Worm (Caenorhabditis elegans): Measurements from ENCODE around the gene F10E9.12.
A peak's percentile ranks its signal among the peaks of the same experiment; 100 is the strongest.

F10E9.12 gene

ce11 chrIII:8293260-8293659 lies 31.1 kb upstream of the F10E9.12 start:
- TF ChIP-seq lsy-12 (tag; optimal IDR thresholded peaks at IDR 0.05) (no peak), elt-2 (tag; optimal IDR thresholded peaks at IDR 0.05) (peak; percentile 13)

DNA sequence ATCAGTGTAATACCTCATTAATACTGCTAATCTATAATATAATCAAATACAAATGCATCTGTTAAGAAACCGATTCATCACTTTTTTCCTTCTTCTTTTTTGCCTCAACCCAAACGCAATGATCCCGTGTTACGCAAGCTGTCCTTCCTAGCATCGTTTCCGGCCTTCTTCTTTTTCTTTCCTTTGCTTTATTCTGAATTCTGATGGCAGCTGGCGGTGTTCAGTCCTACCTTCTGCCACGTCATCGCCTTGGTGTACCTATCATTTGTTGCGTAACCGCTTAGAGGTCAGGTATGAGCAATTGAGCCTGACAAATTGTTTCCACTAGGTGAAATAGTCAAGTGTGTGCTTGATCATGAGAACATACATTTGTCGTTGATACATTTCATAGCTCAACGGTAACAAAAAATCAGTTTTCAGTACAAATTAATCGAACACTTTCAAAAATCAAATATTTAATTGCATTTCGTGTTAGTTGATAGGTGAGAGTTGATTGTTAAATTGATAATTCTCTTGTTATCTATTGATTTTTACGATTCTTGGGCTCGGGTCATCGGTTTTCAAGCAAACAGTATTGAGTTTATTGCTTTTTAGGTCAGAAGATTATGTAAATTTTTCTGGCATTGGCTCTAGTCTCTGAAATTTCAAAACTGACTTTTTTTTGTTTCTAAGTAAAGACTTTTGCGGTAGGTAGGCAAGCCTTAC lies 26.0 kb upstream of the F10E9.12 start:
- TF ChIP-seq tbx-2 (tag; optimal IDR thresholded peaks at IDR 0.05), result no peak
- no peak for TF ChIP-seq fkh-2 (tag; optimal IDR thresholded peaks at IDR 0.05)
- peak; percentile 58 for TF ChIP-seq elt-2 (tag; optimal IDR thresholded peaks at IDR 0.05)
- no peak for TF ChIP-seq fkh-10 (GFP tag; optimal IDR thresholded peaks at IDR 0.05)
- TF ChIP-seq mdl-1 (tag; optimal IDR thresholded peaks at IDR 0.05), result no peak
- TF ChIP-seq nhr-77 (tag; optimal IDR thresholded peaks at IDR 0.05), result no peak
- TF ChIP-seq lin-39 (tag; optimal IDR thresholded peaks at IDR 0.05), result peak; percentile 20
- TF ChIP-seq unc-39 (tag; optimal IDR thresholded peaks at IDR 0.05), result no peak
- no peak for TF ChIP-seq nhr-25 (tag; optimal IDR thresholded peaks at IDR 0.05)
- TF ChIP-seq aly-2 (tag; optimal IDR thresholded peaks at IDR 0.05), result no peak
- TF ChIP-seq ceh-9 (tag; optimal IDR thresholded peaks at IDR 0.05), result no peak

ce11 chrIII:8299078-8299587 lies 25.2 kb upstream of the F10E9.12 start:
- TF ChIP-seq fkh-10 (GFP tag; optimal IDR thresholded peaks at IDR 0.05), result no peak
- no peak for TF ChIP-seq nfya-1 (tag; optimal IDR thresholded peaks at IDR 0.05; ENCODE audit: insufficient read depth)
- no peak for TF ChIP-seq daf-12 (tag; optimal IDR thresholded peaks at IDR 0.05)
- TF ChIP-seq lin-39 (tag; optimal IDR thresholded peaks at IDR 0.05), result no peak
- TF ChIP-seq fos-1 (tag; optimal IDR thresholded peaks at IDR 0.05), result no peak
- TF ChIP-seq elt-1 (tag; optimal IDR thresholded peaks at IDR 0.05), result no peak
- TF ChIP-seq nhr-12 (tag; optimal IDR thresholded peaks at IDR 0.05), result no peak
- TF ChIP-seq fkh-2 (tag; optimal IDR thresholded peaks at IDR 0.05), result no peak
- TF ChIP-seq nhr-67 (tag; optimal IDR thresholded peaks at IDR 0.05), result no peak
- TF ChIP-seq mdl-1 (tag; optimal IDR thresholded peaks at IDR 0.05), result no peak
- TF ChIP-seq egl-27 (tag; optimal IDR thresholded peaks at IDR 0.05), result no peak
- no peak for TF ChIP-seq ceh-82 (tag; optimal IDR thresholded peaks at IDR 0.05)
- TF ChIP-seq eor-1 (tag; optimal IDR thresholded peaks at IDR 0.05), result no peak
- no peak for TF ChIP-seq ceh-28 (tag; optimal IDR thresholded peaks at IDR 0.05)
- no peak for TF ChIP-seq nhr-43 (tag; optimal IDR thresholded peaks at IDR 0.05; ENCODE audit: poor library complexity, severe bottlenecking)
- TF ChIP-seq egl-5 (tag; optimal IDR thresholded peaks at IDR 0.05), result no peak
- no peak for TF ChIP-seq nhr-25 (tag; optimal IDR thresholded peaks at IDR 0.05)
- no peak for TF ChIP-seq nhr-77 (tag; optimal IDR thresholded peaks at IDR 0.05)
- no peak for TF ChIP-seq jun-1 (tag; optimal IDR thresholded peaks at IDR 0.05)
- TF ChIP-seq nhr-237 (tag; optimal IDR thresholded peaks at IDR 0.05), result no peak

- TF ChIP-seq pha-4 (tag; optimal IDR thresholded peaks at IDR 0.05) (peak; percentile 43), snpc-4 (tag; optimal IDR thresholded peaks at IDR 0.05) (no peak), elt-3 (tag; optimal IDR thresholded peaks at IDR 0.05) (no peak), ZK546.5 (tag; optimal IDR thresholded peaks at IDR 0.05) (no peak), lsy-12 (tag; optimal IDR thresholded peaks at IDR 0.05) (no peak), elt-2 (tag; optimal IDR thresholded peaks at IDR 0.05) (peak; percentile 76), nhr-237 (tag; optimal IDR thresholded peaks at IDR 0.05) (no peak), nhr-67 (tag; optimal IDR thresholded peaks at IDR 0.05) (no peak), ama-1 (optimal IDR thresholded peaks at IDR 0.05) (no peak), pqm-1 (tag; optimal IDR thresholded peaks at IDR 0.05) (peak; percentile 14)
Observed at ce11 chrIII:8299734-8300133, 24.6 kb upstream of the F10E9.12 start.

DNA sequence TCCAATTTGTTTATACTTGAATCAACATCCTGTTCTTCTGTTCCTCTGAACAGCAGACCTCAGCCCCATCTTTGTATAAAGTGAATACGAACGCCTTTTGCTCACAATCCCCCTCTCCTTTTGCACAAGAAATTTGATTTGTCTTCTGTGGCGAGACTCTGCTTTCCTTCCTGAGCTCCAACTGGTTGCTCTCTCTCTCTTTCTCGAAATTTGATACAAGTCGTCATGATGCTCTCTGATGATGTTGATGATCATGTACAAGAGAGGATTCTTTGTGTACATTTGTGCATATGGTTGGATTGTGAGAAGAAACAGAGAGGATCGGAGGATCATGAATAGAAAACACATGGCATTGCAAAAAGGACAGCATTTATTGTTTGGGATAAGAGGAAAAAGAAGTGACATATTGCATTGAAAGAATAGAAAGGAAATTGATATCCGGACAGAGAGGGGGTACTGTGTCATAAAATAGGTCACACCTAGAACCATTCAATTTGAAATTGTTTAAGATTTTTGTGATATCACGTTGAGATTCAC lies 23.4 kb upstream of the F10E9.12 start:
- TF ChIP-seq hmg-11 (tag; optimal IDR thresholded peaks at IDR 0.05) (no peak), lsy-12 (tag; optimal IDR thresholded peaks at IDR 0.05) (no peak), nhr-25 (tag; optimal IDR thresholded peaks at IDR 0.05) (no peak), nhr-237 (tag; optimal IDR thresholded peaks at IDR 0.05) (no peak), nhr-67 (tag; optimal IDR thresholded peaks at IDR 0.05) (no peak), unc-62 (GFP tag; optimal IDR thresholded peaks at IDR 0.05) (no peak), ceh-9 (tag; optimal IDR thresholded peaks at IDR 0.05) (no peak), ceh-28 (tag; optimal IDR thresholded peaks at IDR 0.05) (no peak), elt-2 (tag; optimal IDR thresholded peaks at IDR 0.05) (no peak), jun-1 (tag; optimal IDR thresholded peaks at IDR 0.05) (no peak), nhr-77 (tag; optimal IDR thresholded peaks at IDR 0.05) (no peak), mdl-1 (tag; optimal IDR thresholded peaks at IDR 0.05) (no peak), pqm-1 (tag; optimal IDR thresholded peaks at IDR 0.05) (no peak), ceh-82 (tag; optimal IDR thresholded peaks at IDR 0.05) (no peak), sea-2 (GFP tag; optimal IDR thresholded peaks at IDR 0.05) (no peak)
